Fruit fly (Drosophila melanogaster) whole organism, embryonic: ENCODE results near the gene CG42268.

Experiments
- Atf6 ChIP-seq: fragments of 200-800 bp; sonication (Bioruptor generic); IDR thresholded peaks from 2 replicates; pipeline ENCODE4 v1.3.6; 2022; ENCODE audit warnings: missing biosample characterization, missing genetic modification characterization
- CG15073 ChIP-seq: fragments of 200-800 bp; sonication (Bioruptor generic); optimal IDR thresholded peaks from 2 replicates; lab custom pipeline; 2016; ENCODE audit warnings: missing biosample characterization, missing genetic modification characterization
- CG1529 ChIP-seq: fragments of 200-800 bp; sonication (Bioruptor generic); optimal IDR thresholded peaks from 3 replicates; lab custom pipeline; 2018; ENCODE audit warnings: missing biosample characterization, missing genetic modification characterization
- CG18262 ChIP-seq: fragments of 200-800 bp; optimal IDR thresholded peaks from 3 replicates; lab custom pipeline; 2019; ENCODE audit warnings: missing biosample characterization, mild to moderate bottlenecking, missing genetic modification characterization, moderate library complexity
- CG3838 ChIP-seq: fragments of 200-800 bp; sonication (Bioruptor generic); optimal IDR thresholded peaks from 3 replicates; lab custom pipeline; 2016; ENCODE audit warnings: missing biosample characterization, missing genetic modification characterization
- Lhr ChIP-seq: fragments of 200-800 bp; sonication (Bioruptor generic); optimal IDR thresholded peaks from 3 replicates; lab custom pipeline; 2017; ENCODE audit warnings: mild to moderate bottlenecking, missing biosample characterization, missing genetic modification reagents, missing genetic modification characterization
- Sox100B ChIP-seq: fragments of 200-800 bp; sonication (Bioruptor generic); optimal IDR thresholded peaks from 3 replicates; lab custom pipeline; 2018; ENCODE audit warnings: missing biosample characterization, mild to moderate bottlenecking, missing genetic modification characterization
- ab ChIP-seq: fragments of 200-800 bp; sonication (Bioruptor generic); optimal IDR thresholded peaks from 2 replicates; lab custom pipeline; 2016; ENCODE audit warnings: missing biosample characterization, missing genetic modification characterization
- da ChIP-seq: fragments of 200-800 bp; sonication (Bioruptor generic); optimal IDR thresholded peaks from 2 replicates; lab custom pipeline; 2016; ENCODE audit warnings: missing biosample characterization, missing genetic modification characterization
- ftz-f1 ChIP-seq: fragments of 200-800 bp; sonication (Bioruptor generic); optimal IDR thresholded peaks from 2 replicates; lab custom pipeline; 2016; ENCODE audit warnings: missing biosample characterization, missing genetic modification characterization
- ken ChIP-seq: fragments of 200-800 bp; sonication (Bioruptor generic); IDR thresholded peaks from 3 replicates; pipeline ENCODE4 v1.3.6; 2022; ENCODE audit warnings: missing biosample characterization, missing genetic modification characterization
- mld ChIP-seq: fragments of 200-800 bp; sonication (Bioruptor generic); IDR thresholded peaks from 3 replicates; pipeline ENCODE4 v1.3.6; 2022; ENCODE audit warnings: missing biosample characterization, missing genetic modification characterization; ENCODE audit not compliant: partially characterized antibody
- oc ChIP-seq: fragments of 200-800 bp; sonication (Bioruptor generic); optimal IDR thresholded peaks from 2 replicates; lab custom pipeline; 2018; ENCODE audit warnings: missing biosample characterization, mild to moderate bottlenecking, missing genetic modification characterization, moderate library complexity
- z ChIP-seq: fragments of 200-800 bp; sonication (Bioruptor generic); IDR thresholded peaks from 3 replicates; pipeline ENCODE4 v1.3.6; 2022; ENCODE audit warnings: missing biosample characterization, missing genetic modification characterization

- TF ChIP-seq da (GFP tag; lab: Kevin White, UChicago): no peak
- no peak for TF ChIP-seq ftz-f1
- TF ChIP-seq CG15073 (GFP tag; lab: Kevin White, UChicago): no peak
- no peak for TF ChIP-seq Sox100B
- no peak for TF ChIP-seq Lhr (GFP tag; lab: Kevin White, UChicago)
- no peak for TF ChIP-seq z (GFP tag; lab: Robert Waterston, UW)
- TF ChIP-seq ken: no peak
- TF ChIP-seq ab: no peak
- no peak for TF ChIP-seq CG3838 (GFP tag; lab: Kevin White, UChicago)
- TF ChIP-seq CG18262 (tag; lab: Kevin White, UChicago): no peak
- TF ChIP-seq Atf6 (GFP tag; lab: Robert Waterston, UW): no peak
- TF ChIP-seq oc (tag; lab: Kevin White, UChicago): no peak
- TF ChIP-seq mld (GFP tag; lab: Robert Waterston, UW): no peak
- no peak for TF ChIP-seq CG1529 (GFP tag; lab: Kevin White, UChicago)
Measured at dm6 chr3L:9697527-9697883, 62.7 kb downstream of the CG42268 start.
